Fruit fly (Drosophila melanogaster): ENCODE results near the gene CG31897.

dm6 chr2L:8451497-8451896, 9.2 kb downstream of the CG31897 start:
- no peak for TF ChIP-seq rn (GFP tag; IDR thresholded peaks at IDR 0.05)
- no peak for TF ChIP-seq CG8301 (tag; optimal IDR thresholded peaks at IDR 0.05)
- no peak for TF ChIP-seq CG15710 (tag; optimal IDR thresholded peaks at IDR 0.05)
- no peak for TF ChIP-seq fd96Ca (GFP tag; IDR thresholded peaks at IDR 0.05)
- no peak for TF ChIP-seq Ets98B (GFP tag; IDR thresholded peaks at IDR 0.05)
- no peak for TF ChIP-seq CG12605 (GFP tag; IDR thresholded peaks at IDR 0.05)
- no peak for TF ChIP-seq EcR (GFP tag; optimal IDR thresholded peaks at IDR 0.05)
- TF ChIP-seq CG9948 (tag; optimal IDR thresholded peaks at IDR 0.05) = no peak
- no peak for TF ChIP-seq CG8159 (tag; optimal IDR thresholded peaks at IDR 0.05)
- TF ChIP-seq CG34367 (tag; optimal IDR thresholded peaks at IDR 0.05) = no peak
- no peak for TF ChIP-seq CG32121 (GFP tag; IDR thresholded peaks at IDR 0.05)
